Worm (Caenorhabditis elegans): ENCODE measurements around the gene mdmh-35.
A peak's percentile ranks its signal among the peaks of the same experiment; 100 is the strongest.

mdmh-35 gene

ce11 chrII:7836613-7837226, 18.8 kb downstream of the mdmh-35 start (continued):
- peak; percentile 64 for TF ChIP-seq hlh-11 (tag; optimal IDR thresholded peaks at IDR 0.05)
- TF ChIP-seq spr-3 (GFP tag; optimal IDR thresholded peaks at IDR 0.05): no peak
- 0 out of 2 replicates have a peak, but pooled peaks have one; percentile 16 for TF ChIP-seq hmg-1.1 (GFP tag; IDR thresholded peaks at IDR 0.05)

ce11 chrII:7835314-7835713, 20.2 kb downstream of the mdmh-35 start, which contains the start of gene cex-2:
Gene cex-2 (minus strand): TSS chrII:7835414.
- TF ChIP-seq ces-1 (GFP tag; optimal IDR thresholded peaks at IDR 0.05) (no peak), nhr-77 (tag; optimal IDR thresholded peaks at IDR 0.05) (no peak), nhr-10 (tag; optimal IDR thresholded peaks at IDR 0.05) (no peak), set-16 (GFP tag; IDR thresholded peaks at IDR 0.05) (no peak), skn-1 (tag; optimal IDR thresholded peaks at IDR 0.05) (no peak), Y48G9A.11 (GFP tag; IDR thresholded peaks at IDR 0.05) (no peak), arid-1 (GFP tag; conservative IDR thresholded peaks at IDR 0.05) (no peak), nhr-11 (tag; optimal IDR thresholded peaks at IDR 0.05) (no peak), T26A8.4 (GFP tag; IDR thresholded peaks at IDR 0.05) (no peak), spr-3 (GFP tag; optimal IDR thresholded peaks at IDR 0.05) (no peak), hif-1 (tag; optimal IDR thresholded peaks at IDR 0.05) (no peak)

ce11 chrII:7832054-7832453, 23.5 kb downstream of the mdmh-35 start, which contains the start of gene T09A5.14:
Gene T09A5.14 (plus strand): TSS chrII:7832354.
- TF ChIP-seq tra-1 (GFP tag; IDR thresholded peaks at IDR 0.05) (no peak), T26A8.4 (GFP tag; IDR thresholded peaks at IDR 0.05) (no peak), pqm-1 (tag; optimal IDR thresholded peaks at IDR 0.05) (no peak), aly-2 (tag; optimal IDR thresholded peaks at IDR 0.05) (no peak), hmg-1.1 (GFP tag; IDR thresholded peaks at IDR 0.05) (no peak), ctbp-1 (GFP tag; IDR thresholded peaks at IDR 0.05) (no peak), zag-1 (tag; optimal IDR thresholded peaks at IDR 0.05) (no peak), zfp-2 (tag; optimal IDR thresholded peaks at IDR 0.05) (no peak), ceh-82 (tag; optimal IDR thresholded peaks at IDR 0.05) (no peak), gei-8 (GFP tag; optimal IDR thresholded peaks at IDR 0.05) (no peak), zfp-3 (GFP tag; conservative IDR thresholded peaks at IDR 0.05) (no peak), nhr-41 (GFP tag; IDR thresholded peaks at IDR 0.05) (no peak), zip-2 (tag; optimal IDR thresholded peaks at IDR 0.05) (no peak), lin-15B (tag; optimal IDR thresholded peaks at IDR 0.05) (no peak), tag-97 (GFP tag; IDR thresholded peaks at IDR 0.05) (no peak), daf-16 (GFP tag; optimal IDR thresholded peaks at IDR 0.05) (no peak), daf-16 (tag; optimal IDR thresholded peaks at IDR 0.05) (no peak), Y5F2A.4 (GFP tag; optimal IDR thresholded peaks at IDR 0.05) (no peak), duxl-1 (tag; optimal IDR thresholded peaks at IDR 0.05; ENCODE audit: poor library complexity) (no peak), ceh-32 (tag; optimal IDR thresholded peaks at IDR 0.05; ENCODE audit: poor library complexity) (no peak)

- TF ChIP-seq unc-62 (GFP tag; optimal IDR thresholded peaks at IDR 0.05 in 1 of 2) (peak in 1 of 2 experiments; percentile 92), unc-62 (tag; optimal IDR thresholded peaks at IDR 0.05) (no peak), mxl-3 (GFP tag; optimal IDR thresholded peaks at IDR 0.05) (no peak)
These were observed 25.9 kb downstream of the mdmh-35 start for ce11 chrII:7829616-7830015.

- TF ChIP-seq php-3 (GFP tag; IDR thresholded peaks at IDR 0.05): no peak
- TF ChIP-seq dmd-9 (GFP tag; IDR thresholded peaks at IDR 0.05): no peak
- no peak for TF ChIP-seq ztf-11 (tag; optimal IDR thresholded peaks at IDR 0.05)
- no peak for TF ChIP-seq mxl-2 (GFP tag; conservative IDR thresholded peaks at IDR 0.05)
- no peak for TF ChIP-seq nhr-102 (tag; optimal IDR thresholded peaks at IDR 0.05)
- no peak for TF ChIP-seq madf-9 (GFP tag; conservative IDR thresholded peaks at IDR 0.05)
- TF ChIP-seq fkh-10 (GFP tag; optimal IDR thresholded peaks at IDR 0.05): no peak
- peak; percentile 66 for TF ChIP-seq aha-1 (tag)
- no peak for TF ChIP-seq snpc-1.2 (GFP tag; IDR thresholded peaks at IDR 0.05)
- TF ChIP-seq lin-1 (GFP tag; IDR thresholded peaks at IDR 0.05): no peak
- TF ChIP-seq fos-1 (tag; optimal IDR thresholded peaks at IDR 0.05): no peak
- peak in 1 of 2 experiments; percentile 89 for TF ChIP-seq unc-62 (GFP tag; optimal IDR thresholded peaks at IDR 0.05 in 1 of 2)
- TF ChIP-seq unc-62 (tag; optimal IDR thresholded peaks at IDR 0.05): no peak
These were observed 27.6 kb downstream of the mdmh-35 start for ce11 chrII:7827883-7828282.

Data from whole organism, L4 larva.